Worm (Caenorhabditis elegans) whole organism, young adult: ENCODE measurements around the gene ador-1.

Source experiments
- B0336.3 ChIP-seq: fragments of 200-800 bp; sonication (Bioruptor generic); IDR thresholded peaks from 2 replicates; pipeline ENCODE4 v1.3.6; 2022; ENCODE audit warnings: missing genetic modification characterization, missing compliant biosample characterization
- C06A6.2 ChIP-seq: fragments of 200-800 bp; sonication (Bioruptor generic); conservative IDR thresholded peaks from 2 replicates; pipeline ENCODE4 v1.3.6; 2022; ENCODE audit warnings: missing genetic modification characterization, missing compliant biosample characterization
- D2030.7 ChIP-seq: fragments of 200-800 bp; sonication (Bioruptor generic); IDR thresholded peaks from 2 replicates; pipeline ENCODE4 v1.3.6; 2022; ENCODE audit warnings: missing genetic modification reagents, missing genetic modification characterization, missing compliant biosample characterization
- F33H1.4 ChIP-seq: fragments of 200-800 bp; sonication (Bioruptor generic); IDR thresholded peaks from 2 replicates; pipeline ENCODE4 v1.3.6; 2022; ENCODE audit warnings: missing genetic modification reagents, missing genetic modification characterization, missing compliant biosample characterization
- F39B2.1 ChIP-seq: fragments of 200-800 bp; sonication (Bioruptor generic); IDR thresholded peaks from 2 replicates; pipeline ENCODE4 v1.3.6; 2022; ENCODE audit warnings: missing genetic modification reagents, missing genetic modification characterization, missing compliant biosample characterization
- F49E8.2 ChIP-seq: sonication (generic microtip); optimal IDR thresholded peaks from 3 replicates; lab custom pipeline; 2017; ENCODE audit warnings: missing genetic modification characterization, mild to moderate bottlenecking, missing compliant biosample characterization, antibody characterized with exemption, moderate library complexity; ENCODE audit not compliant: insufficient read depth
- F52B5.7 ChIP-seq: sonication (generic microtip); optimal IDR thresholded peaks from 2 replicates; lab custom pipeline; 2016; ENCODE audit warnings: mild to moderate bottlenecking, missing genetic modification characterization, missing compliant biosample characterization
- T26A5.8 ChIP-seq: sonication (generic microtip); optimal IDR thresholded peaks from 2 replicates; lab custom pipeline; 2016; ENCODE audit warnings: missing genetic modification characterization, missing compliant biosample characterization
- Y56A3A.18 ChIP-seq: fragments of 200-800 bp; sonication (Bioruptor generic); IDR thresholded peaks from 2 replicates; pipeline ENCODE4 v1.3.6; 2022; ENCODE audit warnings: missing genetic modification reagents, missing genetic modification characterization, missing compliant biosample characterization
- ama-1 ChIP-seq, 3 experiments: fragments of 150-350 bp in 1 of 3; sonication (generic microtip) in 2 of 3; optimal IDR thresholded peaks; 2 replicates each; lab custom pipeline; 2014 to 2018; ENCODE audit warnings: missing biosample characterization in 2 of 3, missing genetic modification characterization in 2 of 3, missing genetic modification reagents in 2 of 3
- aptf-3 ChIP-seq: fragments of 200-800 bp; sonication (Bioruptor generic); IDR thresholded peaks from 2 replicates; pipeline ENCODE4 v1.3.6; 2022; ENCODE audit warnings: missing genetic modification characterization, missing compliant biosample characterization
- attf-6 ChIP-seq: fragments of 200-800 bp; sonication (Bioruptor generic); IDR thresholded peaks from 2 replicates; pipeline ENCODE4 v1.3.6; 2022; ENCODE audit warnings: missing genetic modification reagents, missing genetic modification characterization, missing compliant biosample characterization
- cebp-2 ChIP-seq: fragments of 200-800 bp; sonication (Bioruptor generic); IDR thresholded peaks from 2 replicates; pipeline ENCODE4 v1.3.6; 2022; ENCODE audit warnings: missing genetic modification characterization, missing compliant biosample characterization
- ceh-100 ChIP-seq: fragments of 200-800 bp; sonication (Bioruptor generic); IDR thresholded peaks from 2 replicates; pipeline ENCODE4 v1.3.6; 2022; ENCODE audit warnings: missing genetic modification reagents, missing genetic modification characterization, missing compliant biosample characterization
- ceh-91 ChIP-seq: fragments of 200-800 bp; sonication (Bioruptor generic); IDR thresholded peaks from 2 replicates; pipeline ENCODE4 v1.3.6; 2022; ENCODE audit warnings: missing genetic modification reagents, missing genetic modification characterization, missing compliant biosample characterization
- die-1 ChIP-seq: sonication (generic microtip); optimal IDR thresholded peaks from 2 replicates; lab custom pipeline; 2016; ENCODE audit warnings: missing genotype, mild to moderate bottlenecking, missing genetic modification characterization, missing compliant biosample characterization
- dpff-1 ChIP-seq: sonication (generic microtip); optimal IDR thresholded peaks from 2 replicates; lab custom pipeline; 2017; ENCODE audit warnings: mild to moderate bottlenecking, missing genetic modification characterization, missing compliant biosample characterization
- egl-18 ChIP-seq: fragments of 200-800 bp; sonication (Bioruptor generic); IDR thresholded peaks from 2 replicates; pipeline ENCODE4 v1.3.6; 2022; ENCODE audit warnings: missing genetic modification reagents, missing genetic modification characterization, missing compliant biosample characterization
- ekl-4 ChIP-seq: fragments of 200-800 bp; sonication (Bioruptor generic); IDR thresholded peaks from 2 replicates; pipeline ENCODE4 v1.3.6; 2022; ENCODE audit warnings: missing genetic modification reagents, missing genetic modification characterization, missing compliant biosample characterization
- gei-17 ChIP-seq: fragments of 200-800 bp; sonication (Bioruptor generic); optimal IDR thresholded peaks from 2 replicates; lab custom pipeline; 2018; ENCODE audit warnings: mild to moderate bottlenecking, missing genetic modification characterization, missing compliant biosample characterization
- him-1 ChIP-seq: sonication (generic microtip); optimal IDR thresholded peaks from 2 replicates; lab custom pipeline; 2016; ENCODE audit warnings: missing genotype, missing genetic modification reagents, missing genetic modification characterization, missing compliant biosample characterization
- hlh-12 ChIP-seq: sonication (generic microtip); optimal IDR thresholded peaks from 2 replicates; lab custom pipeline; 2016; ENCODE audit warnings: missing genetic modification characterization, missing compliant biosample characterization
- hsf-1 ChIP-seq: fragments of 200-800 bp; sonication (Bioruptor generic); IDR thresholded peaks from 2 replicates; pipeline ENCODE4 v1.3.6; 2022; ENCODE audit warnings: missing genetic modification reagents, missing genetic modification characterization, missing compliant biosample characterization
- lag-1 ChIP-seq: fragments of 200-800 bp; sonication (Bioruptor generic); IDR thresholded peaks from 2 replicates; pipeline ENCODE4 v1.3.6; 2022; ENCODE audit warnings: missing genetic modification reagents, missing genetic modification characterization, missing compliant biosample characterization
- lin-35 ChIP-seq, 3 experiments: fragments of 150-350 bp in 2 of 3; sonication (generic microtip) in 1 of 3; optimal IDR thresholded peaks; 2 replicates each; lab custom pipeline; 2014 to 2018; ENCODE audit warnings: missing biosample characterization in 3 of 3, missing genetic modification characterization in 3 of 3, missing genetic modification reagents in 3 of 3
- lsl-1 ChIP-seq: fragments of 200-800 bp; sonication (Bioruptor generic); optimal IDR thresholded peaks from 2 replicates; lab custom pipeline; 2018; ENCODE audit warnings: mild to moderate bottlenecking, missing genetic modification characterization, moderate library complexity, missing compliant biosample characterization
- madf-3 ChIP-seq: fragments of 200-800 bp; sonication (Bioruptor generic); IDR thresholded peaks from 2 replicates; pipeline ENCODE4 v1.3.6; 2022; ENCODE audit warnings: missing genetic modification reagents, missing genetic modification characterization, missing compliant biosample characterization
- madf-6 ChIP-seq: fragments of 200-800 bp; sonication (Bioruptor generic); IDR thresholded peaks from 2 replicates; pipeline ENCODE4 v1.3.6; 2022; ENCODE audit warnings: missing genetic modification reagents, missing genetic modification characterization, missing compliant biosample characterization
- madf-8 ChIP-seq: fragments of 200-800 bp; sonication (Bioruptor generic); conservative IDR thresholded peaks from 2 replicates; pipeline ENCODE4 v1.3.6; 2022; ENCODE audit warnings: missing genetic modification reagents, missing genetic modification characterization, missing compliant biosample characterization
- nfya-1 ChIP-seq: sonication (generic microtip); optimal IDR thresholded peaks from 2 replicates; lab custom pipeline; 2017; ENCODE audit warnings: antibody characterized with exemption, missing compliant biosample characterization, missing genetic modification characterization, borderline replicate concordance; ENCODE audit not compliant: insufficient read depth
- nfya-2 ChIP-seq: fragments of 200-800 bp; sonication (Bioruptor generic); IDR thresholded peaks from 2 replicates; pipeline ENCODE4 v1.3.6; 2022; ENCODE audit warnings: missing genetic modification reagents, missing genetic modification characterization, missing compliant biosample characterization
- nhr-179 ChIP-seq: sonication (generic microtip); optimal IDR thresholded peaks from 2 replicates; lab custom pipeline; 2016; ENCODE audit warnings: mild to moderate bottlenecking, missing genetic modification characterization, missing compliant biosample characterization
- pbrm-1 ChIP-seq: fragments of 200-800 bp; sonication (Bioruptor generic); IDR thresholded peaks from 2 replicates; pipeline ENCODE4 v1.3.6; 2022; ENCODE audit warnings: missing genetic modification reagents, missing genetic modification characterization, missing compliant biosample characterization
- pha-4 ChIP-seq: fragments of 150-350 bp; sonication (generic microtip); optimal IDR thresholded peaks from 2 replicates; lab custom pipeline; 2014; ENCODE audit warnings: missing biosample characterization, missing genetic modification reagents, missing genetic modification characterization
- snpc-4 ChIP-seq, 5 experiments: fragments of 150-350 bp in 1 of 5; sonication (generic microtip) in 4 of 5; optimal IDR thresholded peaks; 2 replicates each; lab custom pipeline; 2014 to 2018; ENCODE audit warnings: missing genetic modification characterization in 5 of 5, missing biosample characterization in 3 of 5, antibody characterized with exemption in 2 of 5, mild to moderate bottlenecking in 2 of 5, missing compliant biosample characterization in 2 of 5, missing genotype in 2 of 5, moderate library complexity in 2 of 5, missing genetic modification reagents in 1 of 5
- somi-1 ChIP-seq: fragments of 200-800 bp; sonication (Bioruptor generic); optimal IDR thresholded peaks from 2 replicates; lab custom pipeline; 2018; ENCODE audit warnings: mild to moderate bottlenecking, missing genetic modification characterization, missing compliant biosample characterization
- sptf-2 ChIP-seq: fragments of 200-800 bp; sonication (Bioruptor generic); optimal IDR thresholded peaks from 2 replicates; lab custom pipeline; 2018; ENCODE audit warnings: mild to moderate bottlenecking, missing genetic modification characterization, missing compliant biosample characterization
- unc-130 ChIP-seq: sonication (generic microtip); optimal IDR thresholded peaks from 2 replicates; lab custom pipeline; 2016; ENCODE audit warnings: missing genetic modification reagents, missing genetic modification characterization, missing compliant biosample characterization
- xnd-1 ChIP-seq: sonication (generic microtip); optimal IDR thresholded peaks from 2 replicates; lab custom pipeline; 2016; ENCODE audit warnings: missing genotype, missing genetic modification reagents, missing genetic modification characterization, missing compliant biosample characterization
- ztf-25 ChIP-seq: fragments of 200-800 bp; sonication (Bioruptor generic); IDR thresholded peaks from 2 replicates; pipeline ENCODE4 v1.3.6; 2022; ENCODE audit warnings: missing genetic modification reagents, missing genetic modification characterization, missing compliant biosample characterization

The ador-1 gene

ce11 chrII:12467047-12467446 lies 35.6 kb downstream of the ador-1 start, which contains the start of gene srg-16:
Gene srg-16 (plus strand): TSS chrII:12467133.
- no peak for TF ChIP-seq egl-18 (GFP tag; lab: Robert Waterston, UW)
- TF ChIP-seq pbrm-1 (GFP tag; lab: Robert Waterston, UW) = no peak
- no peak for TF ChIP-seq him-1 (tag; lab: Kevin White, UChicago)
- TF ChIP-seq nfya-2 (GFP tag; lab: Robert Waterston, UW) = no peak
- TF ChIP-seq nhr-179 = no peak

ce11 chrII:12465557-12465956 lies 37.1 kb downstream of the ador-1 start, which contains the start of gene sre-37:
Gene sre-37 (plus strand): TSS chrII:12465857.
- TF ChIP-seq lin-35 (GFP tag; optimal IDR thresholded peaks at IDR 0.05; lab: Kevin White, UChicago) = no peak
- TF ChIP-seq F52B5.7 (tag; lab: Kevin White, UChicago) = no peak
- TF ChIP-seq ekl-4 (GFP tag; lab: Robert Waterston, UW) = no peak
- no peak for TF ChIP-seq T26A5.8
- TF ChIP-seq sptf-2 (GFP tag; lab: Kevin White, UChicago) = no peak
- TF ChIP-seq ama-1 (optimal IDR thresholded peaks at IDR 0.05; lab: Kevin White, UChicago) = no peak
- TF ChIP-seq ama-1 (GFP tag; optimal IDR thresholded peaks at IDR 0.05; lab: Kevin White, UChicago) = no peak
- TF ChIP-seq hlh-12 (tag; lab: Kevin White, UChicago) = no peak
- TF ChIP-seq C06A6.2 (GFP tag; lab: Robert Waterston, UW) = no peak
- no peak for TF ChIP-seq pha-4 (tag; lab: Kevin White, UChicago)
- no peak for TF ChIP-seq gei-17
- TF ChIP-seq madf-6 (GFP tag; lab: Robert Waterston, UW) = no peak
- TF ChIP-seq nfya-1 = no peak
- no peak for TF ChIP-seq F39B2.1 (GFP tag; lab: Robert Waterston, UW)
- TF ChIP-seq xnd-1 (tag; lab: Kevin White, UChicago) = no peak
- TF ChIP-seq unc-130 = no peak
- no peak for TF ChIP-seq ztf-25 (GFP tag; lab: Robert Waterston, UW)
- TF ChIP-seq, all 124 proteins: peak for 0

ce11 chrII:12462244-12462643 lies 40.4 kb downstream of the ador-1 start, which contains the start of gene F15A4.2:
Gene F15A4.2 (plus strand): TSS chrII:12462544.
- TF ChIP-seq lag-1 (GFP tag; lab: Robert Waterston, UW) = no peak

ce11 chrII:12460602-12461453 lies 41.9 kb downstream of the ador-1 start, which contains the start of gene tag-280:
Gene tag-280 (plus strand): TSS chrII:12460652.
- TF ChIP-seq madf-6 (GFP tag; lab: Robert Waterston, UW) (peak; percentile 61; the same call in 1 of the 2 replicates), dpff-1 (tag; lab: Kevin White, UChicago) (no peak), F33H1.4 (GFP tag; lab: Robert Waterston, UW) (peak; percentile 66), attf-6 (GFP tag; lab: Robert Waterston, UW) (no peak), lsl-1 (GFP tag; lab: Kevin White, UChicago) (peak; percentile 75), xnd-1 (tag; lab: Kevin White, UChicago) (peak; percentile 36), D2030.7 (GFP tag; lab: Robert Waterston, UW) (no peak), Y56A3A.18 (GFP tag; lab: Robert Waterston, UW) (no peak), ekl-4 (GFP tag; lab: Robert Waterston, UW) (no peak)

- no peak; the same call in 1 of the 2 replicates for TF ChIP-seq ceh-100 (GFP tag; lab: Robert Waterston, UW)
- no peak for TF ChIP-seq B0336.3 (GFP tag; lab: Robert Waterston, UW)
- TF ChIP-seq die-1 (tag; lab: Kevin White, UChicago) = no peak
- no peak for TF ChIP-seq madf-3
- TF ChIP-seq hsf-1 (GFP tag; lab: Robert Waterston, UW) = peak; percentile 53
- TF ChIP-seq ceh-91 (GFP tag; lab: Robert Waterston, UW) = peak; percentile 35; the same call in 1 of the 2 replicates
- no peak for TF ChIP-seq cebp-2 (GFP tag; lab: Robert Waterston, UW)
- no peak for TF ChIP-seq aptf-3 (GFP tag; lab: Robert Waterston, UW)
- peak; percentile 41 for TF ChIP-seq F49E8.2 (tag; lab: Kevin White, UChicago)
- peak; percentile 32; the same call in 1 of the 2 replicates for TF ChIP-seq madf-8
- TF ChIP-seq somi-1 (GFP tag; lab: Kevin White, UChicago) = no peak
- TF ChIP-seq attf-6 (GFP tag; lab: Robert Waterston, UW) = no peak
- TF ChIP-seq snpc-4 (GFP tag; optimal IDR thresholded peaks at IDR 0.05; lab: Kevin White, UChicago) = no peak
- TF ChIP-seq snpc-4 (tag; optimal IDR thresholded peaks at IDR 0.05; lab: Kevin White, UChicago) = peak in 3 of 4 experiments; percentile 1 to 60 (median 33)
Measured at ce11 chrII:12459422-12459821, 43.3 kb downstream of the ador-1 start, which contains the start of gene tag-281. Gene tag-281 (plus strand): TSS chrII:12459761.
